Worm (Caenorhabditis elegans) whole organism, young adult: ENCODE results near the gene tag-297.
A peak's percentile ranks its signal among the peaks of the same experiment; 100 is the strongest.

Experiments used
- B0035.1 ChIP-seq: sonication (generic microtip); optimal IDR thresholded peaks from 2 replicates; lab custom pipeline; 2016; ENCODE audit warnings: missing genetic modification characterization, mild to moderate bottlenecking, missing compliant biosample characterization, missing genotype, missing genetic modification reagents
- B0261.1 ChIP-seq: sonication (generic microtip); optimal IDR thresholded peaks from 2 replicates; lab custom pipeline; 2016; ENCODE audit warnings: mild to moderate bottlenecking, missing genetic modification characterization, moderate library complexity, missing compliant biosample characterization
- F22D6.2 ChIP-seq: sonication (generic microtip); optimal IDR thresholded peaks from 2 replicates; lab custom pipeline; 2016; ENCODE audit warnings: mild to moderate bottlenecking, missing genetic modification characterization, missing compliant biosample characterization
- F37B4.10 ChIP-seq: fragments of 200-800 bp; sonication (Bioruptor generic); IDR thresholded peaks from 2 replicates; pipeline ENCODE4 v1.3.6; 2022; ENCODE audit warnings: missing genetic modification characterization, missing compliant biosample characterization
- F55B11.4 ChIP-seq: sonication (generic microtip); optimal IDR thresholded peaks from 2 replicates; lab custom pipeline; 2016; ENCODE audit warnings: missing compliant biosample characterization, missing genetic modification characterization, borderline replicate concordance; ENCODE audit not compliant: insufficient read depth
- F57A8.1 ChIP-seq: fragments of 200-800 bp; sonication (Bioruptor generic); optimal IDR thresholded peaks from 2 replicates; lab custom pipeline; 2018; ENCODE audit warnings: mild to moderate bottlenecking, missing genetic modification characterization, moderate library complexity, missing compliant biosample characterization
- K11D2.4 ChIP-seq: fragments of 200-800 bp; sonication (Bioruptor generic); IDR thresholded peaks from 2 replicates; pipeline ENCODE4 v1.3.6; 2022; ENCODE audit warnings: missing genetic modification reagents, missing genetic modification characterization, missing compliant biosample characterization
- K12H6.12 ChIP-seq: fragments of 200-800 bp; sonication (Bioruptor generic); optimal IDR thresholded peaks from 2 replicates; lab custom pipeline; 2018; ENCODE audit warnings: mild to moderate bottlenecking, missing genetic modification characterization, missing compliant biosample characterization
- Y56A3A.18 ChIP-seq: fragments of 200-800 bp; sonication (Bioruptor generic); IDR thresholded peaks from 2 replicates; pipeline ENCODE4 v1.3.6; 2022; ENCODE audit warnings: missing genetic modification reagents, missing genetic modification characterization, missing compliant biosample characterization
- athp-1 ChIP-seq: sonication (generic microtip); optimal IDR thresholded peaks from 2 replicates; lab custom pipeline; 2017; ENCODE audit warnings: mild to moderate bottlenecking, missing genetic modification characterization, missing compliant biosample characterization
- attf-3 ChIP-seq: fragments of 200-800 bp; sonication (Bioruptor generic); conservative IDR thresholded peaks from 2 replicates; pipeline ENCODE4 v1.3.6; 2022; ENCODE audit warnings: missing genetic modification reagents, missing genetic modification characterization, missing compliant biosample characterization
- attf-5 ChIP-seq: fragments of 200-800 bp; sonication (Bioruptor generic); optimal IDR thresholded peaks from 2 replicates; lab custom pipeline; 2018; ENCODE audit warnings: mild to moderate bottlenecking, missing genetic modification characterization, missing compliant biosample characterization
- bed-1 ChIP-seq: fragments of 200-800 bp; sonication (Bioruptor generic); IDR thresholded peaks from 2 replicates; pipeline ENCODE4 v1.3.6; 2022; ENCODE audit warnings: missing genetic modification reagents, missing genetic modification characterization, missing compliant biosample characterization
- bed-2 ChIP-seq: fragments of 200-800 bp; sonication (Bioruptor generic); IDR thresholded peaks from 2 replicates; pipeline ENCODE4 v1.3.6; 2022; ENCODE audit warnings: missing genetic modification reagents, missing genetic modification characterization, missing compliant biosample characterization
- ccch-3 ChIP-seq: fragments of 200-800 bp; sonication (Bioruptor generic); optimal IDR thresholded peaks from 2 replicates; lab custom pipeline; 2018; ENCODE audit warnings: mild to moderate bottlenecking, missing genetic modification characterization, missing compliant biosample characterization
- cebp-1 ChIP-seq, 2 experiments: fragments of 200-800 bp in 1 of 2; sonication (Bioruptor generic) in 1 of 2; sonication (generic microtip) in 1 of 2; IDR thresholded peaks in 1 of 2; optimal IDR thresholded peaks in 1 of 2; 2 replicates each; pipeline versions ENCODE4 v1.3.6 to Lab custom; 2017 to 2022; ENCODE audit warnings: missing compliant biosample characterization in 2 of 2, missing genetic modification characterization in 2 of 2, mild to moderate bottlenecking in 1 of 2, missing genetic modification reagents in 1 of 2, moderate library complexity in 1 of 2
- cebp-2 ChIP-seq: fragments of 200-800 bp; sonication (Bioruptor generic); IDR thresholded peaks from 2 replicates; pipeline ENCODE4 v1.3.6; 2022; ENCODE audit warnings: missing genetic modification characterization, missing compliant biosample characterization
- ceh-27 ChIP-seq: fragments of 200-800 bp; sonication (Bioruptor generic); optimal IDR thresholded peaks from 2 replicates; lab custom pipeline; 2018; ENCODE audit warnings: mild to moderate bottlenecking, missing genetic modification characterization, moderate library complexity, missing compliant biosample characterization
- ceh-40 ChIP-seq: fragments of 200-800 bp; sonication (Bioruptor generic); IDR thresholded peaks from 2 replicates; pipeline ENCODE4 v1.3.6; 2022; ENCODE audit warnings: missing genetic modification characterization, missing compliant biosample characterization
- ceh-91 ChIP-seq: fragments of 200-800 bp; sonication (Bioruptor generic); IDR thresholded peaks from 2 replicates; pipeline ENCODE4 v1.3.6; 2022; ENCODE audit warnings: missing genetic modification reagents, missing genetic modification characterization, missing compliant biosample characterization
- die-1 ChIP-seq: sonication (generic microtip); optimal IDR thresholded peaks from 2 replicates; lab custom pipeline; 2016; ENCODE audit warnings: missing genotype, mild to moderate bottlenecking, missing genetic modification characterization, missing compliant biosample characterization
- dpl-1 ChIP-seq: fragments of 150-350 bp; optimal IDR thresholded peaks from 2 replicates; lab custom pipeline; 2014; ENCODE audit warnings: missing biosample characterization, missing genetic modification reagents, missing genetic modification characterization
- efl-1 ChIP-seq: fragments of 150-350 bp; optimal IDR thresholded peaks from 2 replicates; lab custom pipeline; 2014; ENCODE audit warnings: missing biosample characterization, missing genetic modification reagents, missing genetic modification characterization
- ekl-4 ChIP-seq: fragments of 200-800 bp; sonication (Bioruptor generic); IDR thresholded peaks from 2 replicates; pipeline ENCODE4 v1.3.6; 2022; ENCODE audit warnings: missing genetic modification reagents, missing genetic modification characterization, missing compliant biosample characterization
- hmg-1.2 ChIP-seq: fragments of 200-800 bp; sonication (Bioruptor generic); IDR thresholded peaks from 2 replicates; pipeline ENCODE4 v1.3.6; 2022; ENCODE audit warnings: missing genetic modification reagents, missing genetic modification characterization, missing compliant biosample characterization
- hsf-1 ChIP-seq: fragments of 200-800 bp; sonication (Bioruptor generic); IDR thresholded peaks from 2 replicates; pipeline ENCODE4 v1.3.6; 2022; ENCODE audit warnings: missing genetic modification reagents, missing genetic modification characterization, missing compliant biosample characterization
- let-526 ChIP-seq: fragments of 200-800 bp; sonication (Bioruptor generic); IDR thresholded peaks from 2 replicates; pipeline ENCODE4 v1.3.6; 2022; ENCODE audit warnings: missing genetic modification reagents, missing genetic modification characterization, missing compliant biosample characterization
- lsy-27 ChIP-seq: sonication (generic microtip); optimal IDR thresholded peaks from 2 replicates; lab custom pipeline; 2017; ENCODE audit warnings: missing genetic modification characterization, mild to moderate bottlenecking, missing compliant biosample characterization, antibody characterized with exemption, missing genotype, borderline replicate concordance; ENCODE audit not compliant: insufficient read depth
- madf-8 ChIP-seq: fragments of 200-800 bp; sonication (Bioruptor generic); conservative IDR thresholded peaks from 2 replicates; pipeline ENCODE4 v1.3.6; 2022; ENCODE audit warnings: missing genetic modification reagents, missing genetic modification characterization, missing compliant biosample characterization
- nhr-120 ChIP-seq: fragments of 200-800 bp; sonication (Bioruptor generic); IDR thresholded peaks from 2 replicates; pipeline ENCODE4 v1.3.6; 2022; ENCODE audit warnings: missing genetic modification characterization, missing compliant biosample characterization
- nhr-179 ChIP-seq: sonication (generic microtip); optimal IDR thresholded peaks from 2 replicates; lab custom pipeline; 2016; ENCODE audit warnings: mild to moderate bottlenecking, missing genetic modification characterization, missing compliant biosample characterization
- nhr-80 ChIP-seq: sonication (generic microtip); optimal IDR thresholded peaks from 2 replicates; lab custom pipeline; 2016; ENCODE audit warnings: missing genetic modification characterization, missing compliant biosample characterization
- pha-4 ChIP-seq: fragments of 150-350 bp; sonication (generic microtip); optimal IDR thresholded peaks from 2 replicates; lab custom pipeline; 2014; ENCODE audit warnings: missing biosample characterization, missing genetic modification reagents, missing genetic modification characterization
- rec-8 ChIP-seq, 2 experiments: sonication (generic microtip); optimal IDR thresholded peaks; 2 replicates each; lab custom pipeline; 2016; ENCODE audit warnings: mild to moderate bottlenecking in 2 of 2, missing genetic modification characterization in 2 of 2, missing genetic modification reagents in 2 of 2, missing genotype in 2 of 2, missing biosample characterization in 1 of 2, missing compliant biosample characterization in 1 of 2, moderate library complexity in 1 of 2
- repo-1 ChIP-seq: sonication (generic microtip); optimal IDR thresholded peaks from 2 replicates; lab custom pipeline; 2017; ENCODE audit warnings: mild to moderate bottlenecking, missing genetic modification characterization, missing compliant biosample characterization
- sdz-38 ChIP-seq: sonication (generic microtip); optimal IDR thresholded peaks from 2 replicates; lab custom pipeline; 2016; ENCODE audit warnings: missing genotype, missing genetic modification characterization, missing compliant biosample characterization
- sea-2 ChIP-seq: fragments of 200-800 bp; sonication (Bioruptor generic); IDR thresholded peaks from 2 replicates; pipeline ENCODE4 v1.3.6; 2022; ENCODE audit warnings: missing genetic modification characterization, missing compliant biosample characterization
- snpc-1.1 ChIP-seq: sonication (generic microtip); optimal IDR thresholded peaks from 2 replicates; lab custom pipeline; 2017; ENCODE audit warnings: missing genetic modification characterization, mild to moderate bottlenecking, missing compliant biosample characterization, antibody characterized with exemption, moderate library complexity, missing genotype, missing genetic modification reagents; ENCODE audit not compliant: insufficient read depth
- snpc-1.3 ChIP-seq: sonication (generic microtip); optimal IDR thresholded peaks from 2 replicates; lab custom pipeline; 2017; ENCODE audit warnings: missing genetic modification characterization, mild to moderate bottlenecking, missing compliant biosample characterization, antibody characterized with exemption, moderate library complexity, missing genotype, missing genetic modification reagents; ENCODE audit not compliant: insufficient read depth
- tbp1 ChIP-seq: fragments of 200-800 bp; sonication (Bioruptor generic); optimal IDR thresholded peaks from 2 replicates; lab custom pipeline; 2018; ENCODE audit warnings: mild to moderate bottlenecking, missing genetic modification characterization, missing compliant biosample characterization
- tbx-9 ChIP-seq: sonication (generic microtip); optimal IDR thresholded peaks from 2 replicates; lab custom pipeline; 2016; ENCODE audit warnings: borderline replicate concordance, missing genetic modification characterization, inconsistent platforms, missing compliant biosample characterization
- unc-130 ChIP-seq: sonication (generic microtip); optimal IDR thresholded peaks from 2 replicates; lab custom pipeline; 2016; ENCODE audit warnings: missing genetic modification reagents, missing genetic modification characterization, missing compliant biosample characterization
- xnd-1 ChIP-seq: sonication (generic microtip); optimal IDR thresholded peaks from 2 replicates; lab custom pipeline; 2016; ENCODE audit warnings: missing genotype, missing genetic modification reagents, missing genetic modification characterization, missing compliant biosample characterization
- zfh-2 ChIP-seq: fragments of 200-800 bp; sonication (Bioruptor generic); conservative IDR thresholded peaks from 2 replicates; pipeline ENCODE4 v1.3.6; 2022; ENCODE audit warnings: missing genetic modification reagents, missing genetic modification characterization, missing compliant biosample characterization
- ztf-25 ChIP-seq: fragments of 200-800 bp; sonication (Bioruptor generic); IDR thresholded peaks from 2 replicates; pipeline ENCODE4 v1.3.6; 2022; ENCODE audit warnings: missing genetic modification reagents, missing genetic modification characterization, missing compliant biosample characterization
- ztf-28 ChIP-seq: fragments of 200-800 bp; sonication (Bioruptor generic); IDR thresholded peaks from 2 replicates; pipeline ENCODE4 v1.3.6; 2022; ENCODE audit warnings: missing genetic modification reagents, missing genetic modification characterization, missing compliant biosample characterization
- ztf-6 ChIP-seq: fragments of 200-800 bp; sonication (Bioruptor generic); IDR thresholded peaks from 2 replicates; pipeline ENCODE4 v1.3.6; 2022; ENCODE audit warnings: missing genetic modification reagents, missing genetic modification characterization, missing compliant biosample characterization

tag-297 gene

ce11 chrII:14616927-14617326, 10.5 kb upstream of the tag-297 start (continued):
- no peak for TF ChIP-seq B0035.1 (tag; lab: Kevin White, UChicago)
- TF ChIP-seq ztf-25 (GFP tag; lab: Robert Waterston, UW), result peak; percentile 87; the same call in 1 of the 2 replicates
- no peak for TF ChIP-seq efl-1 (GFP tag; lab: Kevin White, UChicago)
- 0 out of 2 replicates have a peak, but pooled peaks have one; percentile 82 for TF ChIP-seq ceh-40 (GFP tag; lab: Robert Waterston, UW)
- TF ChIP-seq nhr-120 (GFP tag; lab: Robert Waterston, UW), result 0 out of 2 replicates have a peak, but pooled peaks have one; percentile 68
- no peak for TF ChIP-seq sea-2 (GFP tag; lab: Robert Waterston, UW)
- TF ChIP-seq attf-3 (GFP tag; lab: Robert Waterston, UW), result no peak
- peak; percentile 72 for TF ChIP-seq F57A8.1 (GFP tag; lab: Kevin White, UChicago)
- 0 out of 2 replicates have a peak, but pooled peaks have one; percentile 50 for TF ChIP-seq K11D2.4
- no peak for TF ChIP-seq K12H6.12 (tag; lab: Kevin White, UChicago)
- TF ChIP-seq tbp1 (GFP tag; lab: Kevin White, UChicago), result peak; percentile 90
- peak; percentile 3 for TF ChIP-seq nhr-179 (tag; lab: Kevin White, UChicago)
- no peak for TF ChIP-seq F37B4.10
- no peak for TF ChIP-seq bed-1 (GFP tag; lab: Robert Waterston, UW)
- peak; percentile 30 for TF ChIP-seq nhr-80 (tag; lab: Kevin White, UChicago)
- TF ChIP-seq dpl-1, result no peak
- peak; percentile 69; the same call in 1 of the 2 replicates for TF ChIP-seq ekl-4 (GFP tag; lab: Robert Waterston, UW)
- peak; percentile 69 for TF ChIP-seq athp-1 (tag; lab: Kevin White, UChicago)
- peak; percentile 60; the same call in 1 of the 2 replicates for TF ChIP-seq hsf-1 (GFP tag; lab: Robert Waterston, UW)
- TF ChIP-seq cebp-2, result peak; percentile 88; the same call in 1 of the 2 replicates
- TF ChIP-seq snpc-1.1 (tag; lab: Kevin White, UChicago), result peak; percentile 59
- TF ChIP-seq F22D6.2 (tag; lab: Kevin White, UChicago), result no peak
- TF ChIP-seq lsy-27 (tag; lab: Kevin White, UChicago), result peak; percentile 3
- peak; percentile 50; the same call in 1 of the 2 replicates for TF ChIP-seq ztf-28 (GFP tag; lab: Robert Waterston, UW)
- peak; percentile 59 for TF ChIP-seq ceh-27 (GFP tag; lab: Kevin White, UChicago)
- peak; percentile 57 for TF ChIP-seq repo-1 (tag; lab: Kevin White, UChicago)
- no peak for TF ChIP-seq pha-4 (tag; lab: Kevin White, UChicago)
- peak; percentile 55 for TF ChIP-seq snpc-1.3
- no peak for TF ChIP-seq sdz-38
- TF ChIP-seq zfh-2 (GFP tag; lab: Robert Waterston, UW), result no peak
- no peak; the same call in 1 of the 2 replicates for TF ChIP-seq madf-8 (GFP tag; lab: Robert Waterston, UW)
- peak; percentile 77 to 87 for TF ChIP-seq rec-8 (tag; optimal IDR thresholded peaks at IDR 0.05; lab: Kevin White, UChicago)
- peak; percentile 36 for TF ChIP-seq unc-130 (GFP tag; lab: Kevin White, UChicago)
- TF ChIP-seq ceh-91 (GFP tag; lab: Robert Waterston, UW), result no peak
- 0 out of 2 replicates have a peak, but pooled peaks have one; percentile 67 for TF ChIP-seq ztf-6 (GFP tag; lab: Robert Waterston, UW)
- peak; percentile 49 for TF ChIP-seq attf-5 (GFP tag; lab: Kevin White, UChicago)
- TF ChIP-seq B0261.1, result peak; percentile 75
- TF ChIP-seq die-1, result peak; percentile 94
- no peak for TF ChIP-seq tbx-9
- no peak for TF ChIP-seq xnd-1 (tag; lab: Kevin White, UChicago)
- no peak for TF ChIP-seq ccch-3 (GFP tag; lab: Kevin White, UChicago)
- no peak for TF ChIP-seq cebp-1 (GFP tag; IDR thresholded peaks at IDR 0.05; lab: Robert Waterston, UW)
- no peak for TF ChIP-seq cebp-1 (tag; optimal IDR thresholded peaks at IDR 0.05; lab: Kevin White, UChicago)
- TF ChIP-seq hmg-1.2 (GFP tag; lab: Robert Waterston, UW), result peak; percentile 61
- 0 out of 2 replicates have a peak, but pooled peaks have one; percentile 41 for TF ChIP-seq Y56A3A.18 (GFP tag; lab: Robert Waterston, UW)
- no peak for TF ChIP-seq F55B11.4 (tag; lab: Kevin White, UChicago)
- TF ChIP-seq bed-2 (GFP tag; lab: Robert Waterston, UW), result peak; percentile 64; the same call in 1 of the 2 replicates
- no peak for TF ChIP-seq let-526 (GFP tag; lab: Robert Waterston, UW)
